Fruit fly (Drosophila melanogaster): ENCODE data around the gene CG34347.

DNA sequence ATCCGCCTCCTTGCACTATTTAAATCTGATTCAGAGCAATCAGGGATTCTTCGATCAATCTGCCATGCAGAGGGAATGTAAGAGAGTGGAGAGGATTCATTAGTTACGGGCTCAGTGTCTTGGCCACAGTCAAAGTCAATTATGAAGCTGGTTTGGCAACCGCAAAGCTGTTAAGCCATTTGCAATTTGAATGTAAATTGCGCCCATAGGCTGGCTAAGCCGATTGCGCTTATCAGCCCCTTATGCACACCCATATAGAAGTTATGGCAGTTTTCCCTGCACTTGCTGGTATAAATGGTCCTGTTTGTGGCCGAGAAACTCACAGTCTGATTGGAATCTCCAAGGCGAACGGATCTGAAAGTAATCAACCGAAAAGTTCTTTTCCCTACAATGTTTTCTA is 48.7 kb upstream of the CG34347 start, which contains the start of gene CAH5:
- TF ChIP-seq CG8478 (optimal IDR thresholded peaks at IDR 0.05), result no peak
- no peak for TF ChIP-seq CTCF (optimal IDR thresholded peaks at IDR 0.05)

All from S2 (cell line).